Worm (Caenorhabditis elegans) whole organism, L4 larva: Measurements from ENCODE around the gene tkt-1.

Experiments used
- F49E8.2 ChIP-seq: sonication (generic microtip); optimal IDR thresholded peaks from 2 replicates; lab custom pipeline; 2016; ENCODE audit warnings: missing compliant biosample characterization, mild to moderate bottlenecking, missing genetic modification characterization, borderline replicate concordance
- Y48G9A.11 ChIP-seq: fragments of 200-800 bp; sonication (Bioruptor generic); IDR thresholded peaks from 2 replicates; pipeline ENCODE4 v1.3.6; 2022; ENCODE audit warnings: missing genetic modification reagents, missing genetic modification characterization, missing compliant biosample characterization
- Y5F2A.4 ChIP-seq: fragments of 200-800 bp; sonication (Bioruptor generic); optimal IDR thresholded peaks from 2 replicates; lab custom pipeline; 2018; ENCODE audit warnings: mild to moderate bottlenecking, missing genetic modification characterization, missing compliant biosample characterization
- Y75B8A.6 ChIP-seq: fragments of 200-800 bp; sonication (Bioruptor generic); IDR thresholded peaks from 2 replicates; pipeline ENCODE4 v1.3.6; 2022; ENCODE audit warnings: missing genetic modification reagents, missing genetic modification characterization, missing compliant biosample characterization
- ZK337.2 ChIP-seq: fragments of 200-800 bp; sonication (Bioruptor generic); IDR thresholded peaks from 2 replicates; pipeline ENCODE4 v1.3.6; 2022; ENCODE audit warnings: missing genetic modification reagents, missing genetic modification characterization, missing compliant biosample characterization
- arid-1 ChIP-seq: fragments of 200-800 bp; sonication (Bioruptor generic); conservative IDR thresholded peaks from 2 replicates; pipeline ENCODE4 v1.3.6; 2022; ENCODE audit warnings: missing genetic modification reagents, missing genetic modification characterization, missing compliant biosample characterization
- attf-4 ChIP-seq: sonication (generic microtip); optimal IDR thresholded peaks from 3 replicates; lab custom pipeline; 2017; ENCODE audit warnings: missing biosample characterization, missing genetic modification characterization
- ceh-20 ChIP-seq: fragments of 200-800 bp; sonication (Bioruptor generic); IDR thresholded peaks from 2 replicates; pipeline ENCODE4 v1.3.6; 2022; ENCODE audit warnings: missing genetic modification reagents, missing genetic modification characterization, missing compliant biosample characterization
- ceh-82 ChIP-seq: sonication (generic microtip); optimal IDR thresholded peaks from 2 replicates; lab custom pipeline; 2017; ENCODE audit warnings: missing biosample characterization, missing genetic modification characterization
- cey-2 ChIP-seq: sonication (generic microtip); optimal IDR thresholded peaks from 3 replicates; lab custom pipeline; 2017; ENCODE audit warnings: missing genetic modification characterization, mild to moderate bottlenecking, missing compliant biosample characterization, antibody characterized with exemption, borderline replicate concordance; ENCODE audit not compliant: insufficient read depth
- ctbp-1 ChIP-seq: fragments of 200-800 bp; sonication (Bioruptor generic); IDR thresholded peaks from 2 replicates; pipeline ENCODE4 v1.3.6; 2022; ENCODE audit warnings: missing genetic modification reagents, missing genetic modification characterization, missing compliant biosample characterization
- dmd-6 ChIP-seq: fragments of 200-800 bp; sonication (Bioruptor generic); IDR thresholded peaks from 2 replicates; pipeline ENCODE4 v1.3.6; 2022; ENCODE audit warnings: missing genetic modification reagents, missing genetic modification characterization, missing compliant biosample characterization
- dmd-8 ChIP-seq: fragments of 200-800 bp; sonication (Bioruptor generic); IDR thresholded peaks from 2 replicates; pipeline ENCODE4 v1.3.6; 2022; ENCODE audit warnings: missing genetic modification characterization, missing compliant biosample characterization
- duxl-1 ChIP-seq: sonication (generic microtip); optimal IDR thresholded peaks from 2 replicates; lab custom pipeline; 2016; ENCODE audit warnings: mild to moderate bottlenecking, missing genetic modification characterization, moderate library complexity, missing compliant biosample characterization; ENCODE audit not compliant: poor library complexity
- hlh-11 ChIP-seq: fragments of 200-800 bp; sonication (Bioruptor generic); optimal IDR thresholded peaks from 2 replicates; lab custom pipeline; 2018; ENCODE audit warnings: mild to moderate bottlenecking, missing genetic modification characterization, missing compliant biosample characterization
- hmg-1.1 ChIP-seq: fragments of 200-800 bp; sonication (Bioruptor generic); IDR thresholded peaks from 2 replicates; pipeline ENCODE4 v1.3.6; 2022; ENCODE audit warnings: missing genetic modification reagents, missing genetic modification characterization, missing compliant biosample characterization
- lin-1 ChIP-seq: fragments of 200-800 bp; sonication (Bioruptor generic); IDR thresholded peaks from 2 replicates; pipeline ENCODE4 v1.3.6; 2022; ENCODE audit warnings: missing genetic modification reagents, missing genetic modification characterization, missing compliant biosample characterization
- lin-38 ChIP-seq: fragments of 200-800 bp; sonication (Bioruptor generic); IDR thresholded peaks from 2 replicates; pipeline ENCODE4 v1.3.6; 2022; ENCODE audit warnings: missing genetic modification reagents, missing genetic modification characterization, missing compliant biosample characterization
- lin-39 ChIP-seq: fragments of 150-350 bp; optimal IDR thresholded peaks from 2 replicates; lab custom pipeline; 2014; ENCODE audit warnings: missing biosample characterization, missing genetic modification reagents, missing genetic modification characterization
- madf-5 ChIP-seq, 2 experiments: fragments of 200-800 bp; sonication (Bioruptor generic); IDR thresholded peaks; 2 replicates each; pipeline ENCODE4 v1.3.6; 2022; ENCODE audit warnings: missing compliant biosample characterization in 2 of 2, missing genetic modification characterization in 2 of 2
- mdt-29 ChIP-seq: fragments of 200-800 bp; sonication (Bioruptor generic); IDR thresholded peaks from 2 replicates; pipeline ENCODE4 v1.3.6; 2022; ENCODE audit warnings: missing genetic modification reagents, missing genetic modification characterization, missing compliant biosample characterization
- mes-2 ChIP-seq: sonication (generic microtip); optimal IDR thresholded peaks from 2 replicates; lab custom pipeline; 2016; ENCODE audit warnings: missing genotype, mild to moderate bottlenecking, missing genetic modification characterization, missing compliant biosample characterization; ENCODE audit not compliant: poor library complexity, severe bottlenecking
- mxl-2 ChIP-seq: fragments of 200-800 bp; sonication (Bioruptor generic); conservative IDR thresholded peaks from 2 replicates; pipeline ENCODE4 v1.3.6; 2022; ENCODE audit warnings: missing genetic modification reagents, missing genetic modification characterization, missing compliant biosample characterization
- nhr-102 ChIP-seq: sonication (generic microtip); optimal IDR thresholded peaks from 2 replicates; lab custom pipeline; 2016; ENCODE audit warnings: mild to moderate bottlenecking, missing genetic modification characterization, moderate library complexity, missing compliant biosample characterization
- nhr-237 ChIP-seq: sonication (generic microtip); optimal IDR thresholded peaks from 2 replicates; lab custom pipeline; 2017; ENCODE audit warnings: missing biosample characterization, missing genetic modification characterization
- nhr-48 ChIP-seq: sonication (generic microtip); optimal IDR thresholded peaks from 2 replicates; lab custom pipeline; 2016; ENCODE audit warnings: mild to moderate bottlenecking, missing genetic modification characterization, missing compliant biosample characterization
- nhr-6 ChIP-seq: fragments of 150-350 bp; optimal IDR thresholded peaks from 2 replicates; lab custom pipeline; 2014; ENCODE audit warnings: missing biosample characterization, missing genetic modification characterization
- pha-4 ChIP-seq, 2 experiments: fragments of 150-350 bp in 1 of 2; fragments of 200-800 bp in 1 of 2; sonication (Bioruptor generic) in 1 of 2; IDR thresholded peaks in 1 of 2; optimal IDR thresholded peaks in 1 of 2; 2 replicates each; pipeline versions ENCODE4 v1.3.6 to Lab custom; 2014 to 2022; ENCODE audit warnings: missing genetic modification characterization in 2 of 2, missing genetic modification reagents in 2 of 2, missing biosample characterization in 1 of 2, missing compliant biosample characterization in 1 of 2
- pqm-1 ChIP-seq: sonication (generic microtip); optimal IDR thresholded peaks from 2 replicates; lab custom pipeline; 2017; ENCODE audit warnings: missing biosample characterization, missing genetic modification characterization
- rbr-2 ChIP-seq: sonication (generic microtip); optimal IDR thresholded peaks from 2 replicates; lab custom pipeline; 2016; ENCODE audit warnings: missing genotype, missing genetic modification characterization, missing compliant biosample characterization
- saeg-2 ChIP-seq: fragments of 200-800 bp; sonication (Bioruptor generic); IDR thresholded peaks from 2 replicates; pipeline ENCODE4 v1.3.6; 2022; ENCODE audit warnings: missing genetic modification reagents, missing genetic modification characterization, missing compliant biosample characterization
- set-16 ChIP-seq: fragments of 200-800 bp; sonication (Bioruptor generic); IDR thresholded peaks from 2 replicates; pipeline ENCODE4 v1.3.6; 2022; ENCODE audit warnings: missing genetic modification reagents, missing genetic modification characterization, missing compliant biosample characterization
- spr-3 ChIP-seq: fragments of 200-800 bp; sonication (Bioruptor generic); optimal IDR thresholded peaks from 2 replicates; lab custom pipeline; 2018; ENCODE audit warnings: mild to moderate bottlenecking, missing genetic modification characterization, missing compliant biosample characterization
- tag-97 ChIP-seq: fragments of 200-800 bp; sonication (Bioruptor generic); IDR thresholded peaks from 2 replicates; pipeline ENCODE4 v1.3.6; 2022; ENCODE audit warnings: missing genetic modification characterization, missing compliant biosample characterization
- unc-62 ChIP-seq, 3 experiments: fragments of 150-350 bp in 1 of 3; sonication (generic microtip); optimal IDR thresholded peaks in 2 of 3; peaks in 1 of 3; 1 replicate in 1 of 3; 2 replicates in 2 of 3; lab custom pipeline; 2014 to 2017; ENCODE audit warnings: missing biosample characterization in 3 of 3, missing genetic modification characterization in 3 of 3, missing genetic modification reagents in 3 of 3, missing genotype in 1 of 3
- vab-7 ChIP-seq: fragments of 200-800 bp; sonication (Bioruptor generic); IDR thresholded peaks from 2 replicates; pipeline ENCODE4 v1.3.6; 2022; ENCODE audit warnings: missing genetic modification reagents, missing genetic modification characterization, missing compliant biosample characterization
- zfp-2 ChIP-seq: sonication (generic microtip); optimal IDR thresholded peaks from 2 replicates; lab custom pipeline; 2016; ENCODE audit warnings: mild to moderate bottlenecking, missing genetic modification characterization, missing compliant biosample characterization
- zfp-3 ChIP-seq: fragments of 200-800 bp; sonication (Bioruptor generic); conservative IDR thresholded peaks from 2 replicates; pipeline ENCODE4 v1.3.6; 2022; ENCODE audit warnings: missing genetic modification reagents, missing genetic modification characterization, missing compliant biosample characterization
- ztf-11 ChIP-seq: fragments of 150-350 bp; optimal IDR thresholded peaks from 2 replicates; lab custom pipeline; 2014; ENCODE audit warnings: missing biosample characterization, missing genetic modification characterization

tkt-1 gene

ce11 chrIV:10214811-10215210 lies 28.6 kb upstream of the tkt-1 start, which contains the start of gene abt-1:
Gene abt-1 (minus strand): TSS chrIV:10214911.
- no peak for TF ChIP-seq dmd-8
- TF ChIP-seq pha-4 (GFP tag; IDR thresholded peaks at IDR 0.05; lab: Robert Waterston, UW), result no peak
- TF ChIP-seq pha-4 (tag; optimal IDR thresholded peaks at IDR 0.05; lab: Kevin White, UChicago), result no peak
- TF ChIP-seq ZK337.2 (GFP tag; lab: Robert Waterston, UW), result no peak
- TF ChIP-seq mdt-29 (GFP tag; lab: Robert Waterston, UW), result no peak
- no peak for TF ChIP-seq hlh-11
- TF ChIP-seq spr-3, result no peak
- TF ChIP-seq saeg-2 (GFP tag; lab: Robert Waterston, UW), result no peak
- TF ChIP-seq vab-7, result no peak
- TF ChIP-seq nhr-102 (tag; lab: Kevin White, UChicago), result no peak
- no peak for TF ChIP-seq lin-1 (GFP tag; lab: Robert Waterston, UW)

- no peak for TF ChIP-seq lin-39 (tag; lab: Kevin White, UChicago)
- TF ChIP-seq unc-62 (GFP tag; optimal IDR thresholded peaks at IDR 0.05 in 1 of 2; lab: Kevin White, UChicago), result peak in 1 of 2 experiments; percentile 95
- no peak for TF ChIP-seq unc-62 (tag; optimal IDR thresholded peaks at IDR 0.05; lab: Kevin White, UChicago)
Observed at ce11 chrIV:10215393-10215792, 28.0 kb upstream of the tkt-1 start.

ce11 chrIV:10216078-10216477 lies 27.3 kb upstream of the tkt-1 start, which contains the start of gene col-124:
Gene col-124 (plus strand): TSS chrIV:10216451.
- 0 out of 2 replicates have a peak, but pooled peaks have one; percentile 9 for TF ChIP-seq mxl-2 (GFP tag; lab: Robert Waterston, UW)
- peak; percentile 71 for TF ChIP-seq nhr-48 (tag; lab: Kevin White, UChicago)
- peak; percentile 56 for TF ChIP-seq dmd-6 (GFP tag; lab: Robert Waterston, UW)
- TF ChIP-seq ceh-20 (GFP tag; lab: Robert Waterston, UW), result no peak
- peak; percentile 16 for TF ChIP-seq cey-2
- no peak for TF ChIP-seq ceh-82 (tag; lab: Kevin White, UChicago)
- no peak for TF ChIP-seq hmg-1.1 (GFP tag; lab: Robert Waterston, UW)
- no peak for TF ChIP-seq unc-62 (GFP tag; optimal IDR thresholded peaks at IDR 0.05 in 1 of 2; lab: Kevin White, UChicago)
- no peak for TF ChIP-seq unc-62 (tag; optimal IDR thresholded peaks at IDR 0.05; lab: Kevin White, UChicago)
- no peak for TF ChIP-seq rbr-2 (tag; lab: Kevin White, UChicago)

ce11 chrIV:10216704-10217296 lies 26.6 kb upstream of the tkt-1 start:
- TF ChIP-seq nhr-6 (tag; lab: Kevin White, UChicago) (no peak), Y75B8A.6 (GFP tag; lab: Robert Waterston, UW) (no peak), arid-1 (GFP tag; lab: Robert Waterston, UW) (no peak), attf-4 (no peak), duxl-1 (no peak), F49E8.2 (tag; lab: Kevin White, UChicago) (no peak), lin-38 (GFP tag; lab: Robert Waterston, UW) (peak; percentile 19; the same call in 1 of the 2 replicates), set-16 (GFP tag; lab: Robert Waterston, UW) (peak; percentile 98), ctbp-1 (GFP tag; lab: Robert Waterston, UW) (no peak), Y5F2A.4 (no peak), spr-3 (peak; percentile 35), Y48G9A.11 (0 out of 2 replicates have a peak, but pooled peaks have one; percentile 36), mes-2 (tag; lab: Kevin White, UChicago) (no peak), pqm-1 (tag; lab: Kevin White, UChicago) (no peak), zfp-3 (0 out of 2 replicates have a peak, but pooled peaks have one; percentile 47), tag-97 (GFP tag; lab: Robert Waterston, UW) (no peak), nhr-237 (no peak), madf-5 (GFP tag; IDR thresholded peaks at IDR 0.05; lab: Robert Waterston, UW) (peak in 1 of 2 experiments; percentile 80; a peak in 1 of 4 replicates), ztf-11 (tag; lab: Kevin White, UChicago) (no peak), zfp-2 (tag; lab: Kevin White, UChicago) (no peak)
